Worm (Caenorhabditis elegans): ENCODE measurements around the gene nphp-4.
A peak's percentile ranks its signal among the peaks of the same experiment; 100 is the strongest.

The nphp-4 gene

ce11 chrV:11782809-11783440 is 60.6 kb downstream of the nphp-4 start, which contains the start of gene F55A11.11 (continued):
- TF ChIP-seq egl-43 (GFP tag; IDR thresholded peaks at IDR 0.05) (peak; percentile 99), madf-5 (GFP tag; IDR thresholded peaks at IDR 0.05) (peak; percentile 90 to 91), unc-130 (GFP tag; optimal IDR thresholded peaks at IDR 0.05) (peak; percentile 76), nhr-10 (tag; optimal IDR thresholded peaks at IDR 0.05) (no peak), ceh-20 (GFP tag; IDR thresholded peaks at IDR 0.05) (peak; percentile 90), Y105C5A.15 (GFP tag; IDR thresholded peaks at IDR 0.05) (peak; percentile 95), unc-39 (tag; optimal IDR thresholded peaks at IDR 0.05) (no peak), jun-1 (tag; optimal IDR thresholded peaks at IDR 0.05) (peak; percentile 14), sdz-12 (GFP tag; optimal IDR thresholded peaks at IDR 0.05) (peak; percentile 96), T26A8.4 (GFP tag; IDR thresholded peaks at IDR 0.05) (peak; percentile 93), daf-16 (GFP tag; optimal IDR thresholded peaks at IDR 0.05) (peak; percentile 77 to 97), daf-16 (tag; optimal IDR thresholded peaks at IDR 0.05) (peak; percentile 71), mxl-3 (GFP tag; optimal IDR thresholded peaks at IDR 0.05) (peak; percentile 87), ces-1 (GFP tag; optimal IDR thresholded peaks at IDR 0.05) (no peak), tra-1 (GFP tag; IDR thresholded peaks at IDR 0.05) (peak; percentile 94), unc-62 (GFP tag; optimal IDR thresholded peaks at IDR 0.05 in 1 of 2) (peak in 1 of 2 experiments; percentile 95), unc-62 (tag; optimal IDR thresholded peaks at IDR 0.05) (no peak), nhr-76 (tag; optimal IDR thresholded peaks at IDR 0.05) (no peak), zip-2 (tag; optimal IDR thresholded peaks at IDR 0.05) (peak; percentile 68), madf-9 (GFP tag; conservative IDR thresholded peaks at IDR 0.05) (peak; percentile 90), ZK546.5 (tag; optimal IDR thresholded peaks at IDR 0.05) (no peak), rbr-2 (tag; optimal IDR thresholded peaks at IDR 0.05) (peak; percentile 84), aha-1 (tag) (peak; percentile 99), spr-3 (GFP tag; optimal IDR thresholded peaks at IDR 0.05) (peak; percentile 79), lin-38 (GFP tag; IDR thresholded peaks at IDR 0.05) (peak; percentile 87), zag-1 (tag; optimal IDR thresholded peaks at IDR 0.05) (no peak), T20F7.1 (GFP tag; optimal IDR thresholded peaks at IDR 0.05) (peak; percentile 79), nhr-28 (tag; optimal IDR thresholded peaks at IDR 0.05) (peak; percentile 50), nhr-25 (tag; optimal IDR thresholded peaks at IDR 0.05; ENCODE audit: borderline replicate concordance, insufficient read depth) (peak; percentile 60), ceh-44 (GFP tag; IDR thresholded peaks at IDR 0.05) (peak; percentile 92), hif-1 (tag; optimal IDR thresholded peaks at IDR 0.05) (peak; percentile 57 to 80), Y48G9A.11 (GFP tag; IDR thresholded peaks at IDR 0.05) (peak; percentile 91), ceh-62 (tag; optimal IDR thresholded peaks at IDR 0.05) (no peak), ZK337.2 (GFP tag; IDR thresholded peaks at IDR 0.05) (peak; percentile 91), nhr-237 (tag; optimal IDR thresholded peaks at IDR 0.05) (no peak), lim-7 (GFP tag; IDR thresholded peaks at IDR 0.05) (peak; percentile 97), pha-4 (GFP tag; IDR thresholded peaks at IDR 0.05) (peak; percentile 97), pha-4 (tag; optimal IDR thresholded peaks at IDR 0.05) (no peak), snpc-1.2 (GFP tag; IDR thresholded peaks at IDR 0.05) (peak; percentile 92), spr-1 (tag; optimal IDR thresholded peaks at IDR 0.05) (peak; percentile 91), hmg-1.1 (GFP tag; IDR thresholded peaks at IDR 0.05) (peak; percentile 92), gei-8 (GFP tag; optimal IDR thresholded peaks at IDR 0.05) (peak; percentile 95), lin-15B (tag; optimal IDR thresholded peaks at IDR 0.05) (no peak), hlh-30 (tag; optimal IDR thresholded peaks at IDR 0.05; ENCODE audit: insufficient read depth) (peak; percentile 64), nhr-11 (tag; optimal IDR thresholded peaks at IDR 0.05) (peak; percentile 58), lsy-2 (tag; optimal IDR thresholded peaks at IDR 0.05) (peak in 1 of 2 experiments; percentile 79), zfp-2 (tag; optimal IDR thresholded peaks at IDR 0.05) (peak; percentile 66), ceh-32 (tag; optimal IDR thresholded peaks at IDR 0.05; ENCODE audit: poor library complexity) (peak; percentile 56), dmd-8 (GFP tag; IDR thresholded peaks at IDR 0.05) (peak; percentile 98; the same call in 1 of the 2 replicates), Y5F2A.4 (GFP tag; optimal IDR thresholded peaks at IDR 0.05) (peak; percentile 93), duxl-1 (tag; optimal IDR thresholded peaks at IDR 0.05; ENCODE audit: poor library complexity) (peak; percentile 84)
